Worm (Caenorhabditis elegans) whole organism, midembryonic: ENCODE results near the gene col-77.

Source experiments
- T22C8.4 ChIP-seq: fragments of 200-800 bp; sonication (Bioruptor generic); IDR thresholded peaks from 2 replicates; pipeline ENCODE4 v1.3.6; 2022; ENCODE audit warnings: missing genetic modification characterization, missing compliant biosample characterization
- cog-1 ChIP-seq: sonication (generic microtip); optimal IDR thresholded peaks from 2 replicates; lab custom pipeline; 2016; ENCODE audit warnings: missing genetic modification characterization, missing compliant biosample characterization
- flt-1 ChIP-seq: fragments of 200-800 bp; sonication (Bioruptor generic); IDR thresholded peaks from 2 replicates; pipeline ENCODE4 v1.3.6; 2022; ENCODE audit warnings: missing genetic modification characterization, missing compliant biosample characterization
- klf-2 ChIP-seq: fragments of 200-800 bp; sonication (Bioruptor generic); conservative IDR thresholded peaks from 2 replicates; pipeline ENCODE4 v1.3.6; 2022; ENCODE audit warnings: missing genetic modification reagents, missing genetic modification characterization, missing compliant biosample characterization
- med-1 ChIP-seq: sonication (generic microtip); optimal IDR thresholded peaks from 2 replicates; lab custom pipeline; 2017; ENCODE audit warnings: missing genetic modification characterization, mild to moderate bottlenecking, missing compliant biosample characterization, antibody characterized with exemption, missing genetic modification reagents; ENCODE audit not compliant: insufficient read depth
- ref-1 ChIP-seq: fragments of 200-800 bp; sonication (Bioruptor generic); conservative IDR thresholded peaks from 2 replicates; pipeline ENCODE4 v1.3.6; 2022; ENCODE audit warnings: missing genetic modification reagents, missing genetic modification characterization, missing compliant biosample characterization
- tab-1 ChIP-seq: fragments of 200-800 bp; sonication (Bioruptor generic); IDR thresholded peaks from 2 replicates; pipeline ENCODE4 v1.3.6; 2022; ENCODE audit warnings: missing genetic modification characterization, missing compliant biosample characterization
- ztf-23 ChIP-seq: fragments of 200-800 bp; sonication (Bioruptor generic); IDR thresholded peaks from 2 replicates; pipeline ENCODE4 v1.3.6; 2022; ENCODE audit warnings: missing genetic modification reagents, missing genetic modification characterization, missing compliant biosample characterization
- ztf-29 ChIP-seq: fragments of 200-800 bp; sonication (Bioruptor generic); IDR thresholded peaks from 2 replicates; pipeline ENCODE4 v1.3.6; 2022; ENCODE audit warnings: missing genetic modification reagents, missing genetic modification characterization, missing compliant biosample characterization

The col-77 gene

ce11 chrII:8369059-8369458 is 9.9 kb upstream of the col-77 start, which contains the start of gene amt-3:
Gene amt-3, minus strand, starts transcription at chrII:8369159.
- TF ChIP-seq flt-1 (GFP tag; lab: Robert Waterston, UW) (no peak), klf-2 (GFP tag; lab: Robert Waterston, UW) (no peak), tab-1 (GFP tag; lab: Robert Waterston, UW) (no peak), ztf-23 (GFP tag; lab: Robert Waterston, UW) (no peak), ref-1 (no peak), cog-1 (tag; lab: Kevin White, UChicago) (no peak), T22C8.4 (no peak), med-1 (GFP tag; lab: Kevin White, UChicago) (no peak), ztf-29 (GFP tag; lab: Robert Waterston, UW) (no peak)

ce11 chrII:8360453-8360852 is 1.3 kb upstream of the col-77 start, which contains the start of gene M195.2:
Gene M195.2, plus strand, starts transcription at chrII:8360753.
- TF ChIP-seq T22C8.4: no peak
- TF ChIP-seq tab-1 (GFP tag; lab: Robert Waterston, UW): 0 out of 2 replicates have a peak, but pooled peaks have one; percentile 62
- TF ChIP-seq flt-1 (GFP tag; lab: Robert Waterston, UW): no peak
- TF ChIP-seq cog-1 (tag; lab: Kevin White, UChicago): no peak

DNA sequence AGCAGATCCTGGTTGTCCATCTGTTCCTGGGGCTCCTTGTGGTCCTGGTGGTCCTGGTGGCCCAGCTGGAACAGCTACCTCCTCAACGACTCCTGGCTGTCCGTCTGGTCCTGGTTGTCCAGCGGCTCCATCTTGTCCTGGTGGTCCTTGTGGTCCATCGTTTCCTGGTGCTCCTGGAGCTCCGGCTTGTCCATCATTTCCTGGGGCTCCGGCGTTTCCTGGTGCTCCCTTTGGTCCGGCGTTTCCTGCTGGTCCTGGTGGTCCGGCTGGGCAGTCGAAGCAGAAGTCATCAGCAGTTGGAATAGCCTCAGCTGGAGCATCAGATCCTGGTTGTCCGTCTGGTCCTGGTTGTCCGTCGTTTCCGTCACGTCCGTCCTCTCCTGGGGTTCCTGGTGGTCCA is 715 bp downstream of the col-77 start:
- no peak for TF ChIP-seq T22C8.4

DNA sequence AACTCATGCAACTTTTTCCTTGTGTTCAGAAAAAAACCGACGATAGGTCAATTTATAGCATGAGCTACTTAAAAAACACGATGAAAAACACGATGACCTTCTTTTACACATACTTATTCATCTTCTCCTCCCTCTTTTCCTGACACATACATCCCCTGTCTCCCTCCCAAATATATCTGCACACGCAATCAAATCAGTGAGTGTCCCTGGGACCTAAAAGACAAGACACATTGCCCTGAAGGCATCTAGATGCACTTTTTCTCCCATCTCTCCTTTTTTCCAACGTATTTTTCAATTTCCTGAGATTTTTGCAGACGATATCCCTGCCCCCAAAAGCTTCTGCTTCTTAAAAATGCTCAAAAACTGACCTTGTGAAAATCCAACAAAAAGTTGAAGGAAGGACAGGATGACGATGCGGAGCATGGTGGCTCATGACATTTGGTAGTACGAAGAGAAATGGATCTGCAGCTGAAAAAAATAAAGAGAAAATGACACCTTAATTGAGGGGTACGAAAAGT is 4.9 kb downstream of the col-77 start, which contains the start of gene C26D10.6:
Gene C26D10.6 (minus strand): TSS at position 468 of the 518 bp plus-strand sequence.
- TF ChIP-seq cog-1 (tag; lab: Kevin White, UChicago) (no peak), T22C8.4 (no peak), klf-2 (GFP tag; lab: Robert Waterston, UW) (no peak), flt-1 (GFP tag; lab: Robert Waterston, UW) (no peak), ref-1 (no peak)

- TF ChIP-seq cog-1 (tag; lab: Kevin White, UChicago) (no peak), ztf-23 (GFP tag; lab: Robert Waterston, UW) (no peak), tab-1 (GFP tag; lab: Robert Waterston, UW) (no peak), klf-2 (GFP tag; lab: Robert Waterston, UW) (no peak)
These were observed 5.9 kb downstream of the col-77 start for ce11 chrII:8353288-8353687.

DNA sequence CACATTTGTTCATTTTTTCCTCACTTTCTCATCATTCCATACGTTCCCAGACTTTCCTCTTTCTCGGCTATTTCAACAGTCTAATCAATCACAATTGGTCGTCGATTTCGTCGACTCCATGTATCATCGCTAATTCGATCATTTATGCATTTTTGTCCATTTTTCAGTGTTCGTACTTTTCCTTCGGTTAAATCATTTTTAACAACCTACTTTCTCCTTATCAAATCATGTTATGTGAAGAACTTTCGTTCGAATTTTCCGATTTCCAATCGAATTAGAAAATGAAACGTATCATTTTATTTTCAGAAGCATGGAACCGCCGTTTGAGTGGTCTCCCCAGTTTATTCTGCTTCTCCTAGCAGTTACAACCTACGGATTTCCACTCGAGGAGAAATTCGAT is 12.8 kb downstream of the col-77 start, which contains the start of gene eff-1:
Gene eff-1 (plus strand): TSS at position 301 of the 400 bp plus-strand sequence.
- TF ChIP-seq flt-1 (GFP tag; lab: Robert Waterston, UW) (no peak), ztf-29 (GFP tag; lab: Robert Waterston, UW) (no peak)

ce11 chrII:8345613-8346012 is 13.6 kb downstream of the col-77 start:
- no peak for TF ChIP-seq ref-1
- no peak for TF ChIP-seq klf-2 (GFP tag; lab: Robert Waterston, UW)
- TF ChIP-seq T22C8.4: no peak
- no peak for TF ChIP-seq cog-1 (tag; lab: Kevin White, UChicago)
- TF ChIP-seq med-1 (GFP tag; lab: Kevin White, UChicago): no peak
- TF ChIP-seq flt-1 (GFP tag; lab: Robert Waterston, UW): no peak
- no peak for TF ChIP-seq ztf-23 (GFP tag; lab: Robert Waterston, UW)

DNA sequence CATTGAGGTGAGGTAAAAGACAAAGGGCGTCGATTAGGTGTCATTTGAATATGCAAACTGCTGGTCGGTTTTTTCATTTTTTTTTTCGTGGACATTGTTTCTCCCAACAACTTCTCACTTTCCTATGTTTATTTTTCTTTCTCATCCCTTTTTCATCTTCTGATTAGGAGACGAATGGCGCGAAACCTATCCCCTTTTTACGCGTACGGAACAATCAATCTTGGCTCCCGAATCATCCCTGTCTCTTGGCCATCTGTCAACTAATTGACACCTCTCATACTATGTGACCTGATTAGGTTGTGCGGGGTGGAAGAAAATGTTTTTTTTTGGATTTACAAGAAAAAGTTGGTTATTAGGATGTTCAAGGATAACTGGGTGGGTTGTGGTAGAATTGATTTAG is 14.4 kb downstream of the col-77 start:
- no peak for TF ChIP-seq med-1 (GFP tag; lab: Kevin White, UChicago)
- no peak for TF ChIP-seq flt-1 (GFP tag; lab: Robert Waterston, UW)
- TF ChIP-seq klf-2 (GFP tag; lab: Robert Waterston, UW): no peak
- no peak for TF ChIP-seq ref-1
- TF ChIP-seq cog-1 (tag; lab: Kevin White, UChicago): no peak
- no peak for TF ChIP-seq ztf-29 (GFP tag; lab: Robert Waterston, UW)
- TF ChIP-seq ztf-23 (GFP tag; lab: Robert Waterston, UW): no peak
- TF ChIP-seq tab-1 (GFP tag; lab: Robert Waterston, UW): no peak
- TF ChIP-seq T22C8.4: no peak

DNA sequence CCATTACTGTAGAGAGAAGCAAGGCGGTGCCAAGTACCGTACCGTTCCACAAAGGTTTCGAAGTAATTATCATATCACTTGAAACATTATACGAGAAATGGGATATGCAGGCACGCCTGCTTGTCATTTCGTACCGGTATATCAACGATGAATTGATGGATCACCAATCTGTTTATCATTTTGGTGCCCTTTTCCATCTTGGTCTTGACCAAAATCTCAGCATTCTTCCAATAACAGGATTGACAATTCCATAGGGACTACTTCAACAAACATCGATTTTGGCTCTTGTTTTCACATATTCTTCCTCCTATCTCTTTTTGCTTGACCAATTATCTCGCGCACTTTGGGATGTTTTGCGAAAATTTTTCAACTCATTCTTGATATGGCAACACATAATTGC is 20.1 kb downstream of the col-77 start:
- TF ChIP-seq tab-1 (GFP tag; lab: Robert Waterston, UW): no peak
- TF ChIP-seq med-1 (GFP tag; lab: Kevin White, UChicago): no peak
- TF ChIP-seq T22C8.4: no peak
- no peak for TF ChIP-seq ref-1
- no peak for TF ChIP-seq cog-1 (tag; lab: Kevin White, UChicago)
- TF ChIP-seq flt-1 (GFP tag; lab: Robert Waterston, UW): no peak
- no peak for TF ChIP-seq ztf-29 (GFP tag; lab: Robert Waterston, UW)
- TF ChIP-seq klf-2 (GFP tag; lab: Robert Waterston, UW): no peak
- no peak for TF ChIP-seq ztf-23 (GFP tag; lab: Robert Waterston, UW)

DNA sequence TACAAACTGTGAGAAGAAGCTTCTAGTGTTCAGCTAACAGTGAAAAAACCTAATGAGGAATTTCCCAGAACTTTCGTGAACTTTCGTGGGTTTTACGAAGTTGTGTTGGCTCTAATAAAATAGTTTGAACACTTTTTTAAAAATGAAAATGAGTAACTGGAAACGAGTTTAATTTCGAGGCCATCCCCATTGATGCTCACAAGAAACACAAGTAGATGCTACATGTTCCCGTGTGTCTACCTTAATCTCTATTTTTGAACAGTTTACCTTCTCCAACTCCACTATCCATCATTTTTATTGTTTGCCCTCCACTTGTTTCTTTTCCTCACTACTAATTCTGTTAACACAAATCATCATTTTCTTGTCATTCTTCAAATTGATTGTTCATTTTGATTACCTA is 25.5 kb downstream of the col-77 start, which contains the start of gene C26D10.7:
Gene C26D10.7 (plus strand): TSS at position 301 of the 400 bp plus-strand sequence.
- TF ChIP-seq klf-2 (GFP tag; lab: Robert Waterston, UW) (no peak), flt-1 (GFP tag; lab: Robert Waterston, UW) (no peak), ztf-29 (GFP tag; lab: Robert Waterston, UW) (no peak), med-1 (GFP tag; lab: Kevin White, UChicago) (no peak), T22C8.4 (no peak), tab-1 (GFP tag; lab: Robert Waterston, UW) (no peak), cog-1 (tag; lab: Kevin White, UChicago) (no peak), ref-1 (no peak), ztf-23 (GFP tag; lab: Robert Waterston, UW) (no peak)
